Fruit fly (Drosophila melanogaster) whole organism, prepupa: ENCODE measurements around the gene CenB1A.

Experiments used
- CG10631 ChIP-seq: fragments of 200-800 bp; sonication (Bioruptor generic); optimal IDR thresholded peaks from 2 replicates; lab custom pipeline; 2016; ENCODE audit warnings: missing biosample characterization, missing genetic modification characterization
- CG10669 ChIP-seq: fragments of 200-800 bp; sonication (Bioruptor generic); optimal IDR thresholded peaks from 3 replicates; lab custom pipeline; 2018; ENCODE audit warnings: missing biosample characterization, mild to moderate bottlenecking, missing genetic modification characterization, moderate library complexity
- CG11294 ChIP-seq: fragments of 200-800 bp; sonication (Bioruptor generic); IDR thresholded peaks from 2 replicates; pipeline ENCODE4 v1.3.6; 2022; ENCODE audit warnings: missing biosample characterization, missing genetic modification characterization
- CG11762 ChIP-seq: fragments of 200-800 bp; sonication (Bioruptor generic); optimal IDR thresholded peaks from 3 replicates; lab custom pipeline; 2016; ENCODE audit warnings: missing biosample characterization, missing genetic modification characterization; ENCODE audit not compliant: insufficient read depth
- CG11902 ChIP-seq: fragments of 200-800 bp; sonication (Bioruptor generic); optimal IDR thresholded peaks from 3 replicates; lab custom pipeline; 2016; ENCODE audit warnings: missing biosample characterization, missing genetic modification characterization
- CG1621 ChIP-seq: fragments of 200-800 bp; sonication (Bioruptor generic); optimal IDR thresholded peaks from 3 replicates; lab custom pipeline; 2018; ENCODE audit warnings: missing biosample characterization, mild to moderate bottlenecking, missing genetic modification characterization
- CG16779 ChIP-seq: fragments of 200-800 bp; sonication (Bioruptor generic); optimal IDR thresholded peaks from 3 replicates; lab custom pipeline; 2017; ENCODE audit warnings: missing biosample characterization, mild to moderate bottlenecking, missing genetic modification characterization
- CG32006 ChIP-seq: fragments of 200-800 bp; sonication (Bioruptor generic); optimal IDR thresholded peaks from 3 replicates; lab custom pipeline; 2017; ENCODE audit warnings: missing biosample characterization, mild to moderate bottlenecking, missing genetic modification characterization
- CG34406 ChIP-seq: fragments of 200-800 bp; sonication (Bioruptor generic); optimal IDR thresholded peaks from 3 replicates; lab custom pipeline; 2016; ENCODE audit warnings: missing biosample characterization, missing genetic modification characterization
- CG6163 ChIP-seq: fragments of 200-800 bp; sonication (Bioruptor generic); IDR thresholded peaks from 3 replicates; pipeline ENCODE4 v1.3.6; 2022; ENCODE audit warnings: missing biosample characterization, missing genetic modification characterization
- CG6808 ChIP-seq: fragments of 200-800 bp; sonication (Bioruptor generic); optimal IDR thresholded peaks from 3 replicates; lab custom pipeline; 2017; ENCODE audit warnings: missing biosample characterization, missing genetic modification characterization, mild to moderate bottlenecking, moderate library complexity, missing genetic modification reagents
- CG8119 ChIP-seq: fragments of 200-800 bp; sonication (Bioruptor generic); IDR thresholded peaks from 3 replicates; pipeline ENCODE4 v1.3.6; 2022; ENCODE audit warnings: missing biosample characterization, missing genetic modification characterization
- CG8319 ChIP-seq: fragments of 200-800 bp; sonication (Bioruptor generic); optimal IDR thresholded peaks from 3 replicates; lab custom pipeline; 2016; ENCODE audit warnings: missing biosample characterization, missing genetic modification characterization
- CG8632 ChIP-seq: fragments of 200-800 bp; sonication (Bioruptor generic); optimal IDR thresholded peaks from 3 replicates; lab custom pipeline; 2016; ENCODE audit warnings: missing biosample characterization, missing genetic modification characterization
- CG9139 ChIP-seq: fragments of 200-800 bp; sonication (Bioruptor generic); optimal IDR thresholded peaks from 3 replicates; lab custom pipeline; 2017; ENCODE audit warnings: missing biosample characterization, mild to moderate bottlenecking, missing genetic modification characterization
- Eip78C ChIP-seq: fragments of 200-800 bp; sonication (Bioruptor generic); peaks from one replicate; lab custom pipeline; 2016; ENCODE audit warnings: missing biosample characterization, missing genetic modification characterization
- Eip93F ChIP-seq: fragments of 200-800 bp; sonication (Bioruptor generic); optimal IDR thresholded peaks from 2 replicates; lab custom pipeline; 2016; ENCODE audit warnings: missing biosample characterization, mild to moderate bottlenecking, missing genetic modification characterization
- Ets21C ChIP-seq: fragments of 200-800 bp; sonication (Bioruptor generic); optimal IDR thresholded peaks from 3 replicates; lab custom pipeline; 2016; ENCODE audit warnings: missing biosample characterization, missing genetic modification characterization
- Ets96B ChIP-seq: fragments of 200-800 bp; optimal IDR thresholded peaks from 2 replicates; lab custom pipeline; 2019; ENCODE audit warnings: missing biosample characterization, mild to moderate bottlenecking, missing genetic modification characterization, moderate library complexity
- Hr39 ChIP-seq: fragments of 200-800 bp; sonication (Bioruptor generic); optimal IDR thresholded peaks from 2 replicates; lab custom pipeline; 2016; ENCODE audit warnings: missing biosample characterization, missing genetic modification characterization
- Hr4 ChIP-seq: fragments of 200-800 bp; sonication (Bioruptor generic); optimal IDR thresholded peaks from 3 replicates; lab custom pipeline; 2016; ENCODE audit warnings: missing biosample characterization, missing genetic modification characterization
- Lpt ChIP-seq: fragments of 200-800 bp; sonication (Bioruptor generic); optimal IDR thresholded peaks from 3 replicates; lab custom pipeline; 2016; ENCODE audit warnings: missing biosample characterization, missing genetic modification characterization
- Met ChIP-seq: fragments of 200-800 bp; sonication (Bioruptor generic); optimal IDR thresholded peaks from 3 replicates; lab custom pipeline; 2016; ENCODE audit warnings: missing biosample characterization, missing genetic modification characterization
- Sox102F ChIP-seq: fragments of 200-800 bp; sonication (Bioruptor generic); optimal IDR thresholded peaks from 2 replicates; lab custom pipeline; 2016; ENCODE audit warnings: missing biosample characterization, mild to moderate bottlenecking, missing genetic modification characterization
- Sox14 ChIP-seq: fragments of 200-800 bp; sonication (Bioruptor generic); optimal IDR thresholded peaks from 3 replicates; lab custom pipeline; 2016; ENCODE audit warnings: missing biosample characterization, missing genetic modification characterization
- acj6 ChIP-seq: fragments of 200-800 bp; sonication (Bioruptor generic); optimal IDR thresholded peaks from 3 replicates; lab custom pipeline; 2016; ENCODE audit warnings: missing biosample characterization, missing genetic modification characterization
- cyc ChIP-seq: fragments of 200-800 bp; sonication (Bioruptor generic); optimal IDR thresholded peaks from 3 replicates; lab custom pipeline; 2016; ENCODE audit warnings: missing biosample characterization, missing genetic modification characterization
- dac ChIP-seq: fragments of 200-800 bp; sonication (Bioruptor generic); optimal IDR thresholded peaks from 2 replicates; lab custom pipeline; 2017; ENCODE audit warnings: missing biosample characterization, mild to moderate bottlenecking, missing genetic modification characterization
- dsx ChIP-seq: fragments of 200-800 bp; optimal IDR thresholded peaks from 3 replicates; lab custom pipeline; 2019; ENCODE audit warnings: missing biosample characterization, mild to moderate bottlenecking, missing genetic modification characterization, moderate library complexity; ENCODE audit not compliant: poor library complexity, severe bottlenecking
- eg ChIP-seq: fragments of 200-800 bp; sonication (Bioruptor generic); IDR thresholded peaks from 3 replicates; pipeline ENCODE4 v1.3.6; 2022; ENCODE audit warnings: missing biosample characterization, missing genetic modification characterization
- esn ChIP-seq: fragments of 200-800 bp; sonication (Bioruptor generic); optimal IDR thresholded peaks from 2 replicates; lab custom pipeline; 2016; ENCODE audit warnings: missing biosample characterization, mild to moderate bottlenecking, missing genetic modification characterization, moderate library complexity
- fd59A ChIP-seq: fragments of 200-800 bp; sonication (Bioruptor generic); optimal IDR thresholded peaks from 2 replicates; lab custom pipeline; 2017; ENCODE audit warnings: missing biosample characterization, mild to moderate bottlenecking, missing genetic modification characterization, missing genetic modification reagents
- fkh ChIP-seq: fragments of 200-800 bp; sonication (Bioruptor generic); optimal IDR thresholded peaks from 3 replicates; lab custom pipeline; 2017; ENCODE audit warnings: missing biosample characterization, mild to moderate bottlenecking, missing genetic modification characterization, moderate library complexity
- pdm3 ChIP-seq: fragments of 200-800 bp; sonication (Bioruptor generic); optimal IDR thresholded peaks from 3 replicates; lab custom pipeline; 2016; ENCODE audit warnings: missing biosample characterization, missing genetic modification characterization
- salr ChIP-seq, 2 experiments: fragments of 200-800 bp; sonication (Bioruptor generic); optimal IDR thresholded peaks; 3 replicates each; lab custom pipeline; 2016 to 2018; ENCODE audit warnings: missing biosample characterization in 2 of 2, missing genetic modification characterization in 2 of 2, mild to moderate bottlenecking in 1 of 2
- spab ChIP-seq: fragments of 200-800 bp; sonication (Bioruptor generic); optimal IDR thresholded peaks from 2 replicates; lab custom pipeline; 2017; ENCODE audit warnings: missing biosample characterization, mild to moderate bottlenecking, missing genetic modification characterization, missing genetic modification reagents
- svp ChIP-seq: fragments of 200-800 bp; sonication (Bioruptor generic); peaks from one replicate; lab custom pipeline; 2016; ENCODE audit warnings: missing biosample characterization, missing genetic modification characterization
- vri ChIP-seq: fragments of 200-800 bp; sonication (Bioruptor generic); optimal IDR thresholded peaks from 3 replicates; lab custom pipeline; 2016; ENCODE audit warnings: missing biosample characterization, mild to moderate bottlenecking, missing genetic modification characterization

Gene CenB1A

dm6 chr3R:23161288-23161870, 43.2 kb downstream of the CenB1A start, which contains the start of gene CG13829:
Gene CG13829 (minus strand): TSS chr3R:23161338.
- TF ChIP-seq CG10631 (no peak), CG11902 (GFP tag; lab: Kevin White, UChicago) (no peak), fkh (GFP tag; lab: Kevin White, UChicago) (no peak), acj6 (no peak), dsx (GFP tag; lab: Kevin White, UChicago) (no peak), spab (no peak), pdm3 (GFP tag; lab: Kevin White, UChicago) (no peak), CG34406 (no peak), Ets96B (tag; lab: Kevin White, UChicago) (no peak)

- TF ChIP-seq Hr39 (GFP tag; lab: Kevin White, UChicago), result no peak
- TF ChIP-seq Sox14, result no peak
- peak; percentile 20 for TF ChIP-seq fkh (GFP tag; lab: Kevin White, UChicago)
- 0 out of 3 replicates have a peak, but pooled peaks have one; percentile 9 for TF ChIP-seq CG6163 (GFP tag; lab: Robert Waterston, UW)
- TF ChIP-seq Eip78C (GFP tag; lab: Kevin White, UChicago), result peak; percentile 43
- TF ChIP-seq CG8632 (GFP tag; lab: Kevin White, UChicago), result no peak
- no peak for TF ChIP-seq CG16779 (tag; lab: Kevin White, UChicago)
Measured at dm6 chr3R:23164134-23164533, 45.9 kb downstream of the CenB1A start.

dm6 chr3R:23164630-23165029, 46.4 kb downstream of the CenB1A start:
- TF ChIP-seq CG6808 (GFP tag; lab: Kevin White, UChicago) (no peak), pdm3 (GFP tag; lab: Kevin White, UChicago) (no peak), CG11294 (no peak), CG6163 (GFP tag; lab: Robert Waterston, UW) (no peak), fd59A (GFP tag; lab: Kevin White, UChicago) (no peak), CG11902 (GFP tag; lab: Kevin White, UChicago) (no peak), CG11762 (no peak), svp (no peak), CG10631 (no peak), CG1621 (tag; lab: Kevin White, UChicago) (no peak), acj6 (no peak), CG9139 (no peak), spab (no peak), Eip78C (GFP tag; lab: Kevin White, UChicago) (no peak), CG32006 (GFP tag; lab: Kevin White, UChicago) (no peak)

- TF ChIP-seq eg, result peak; percentile 11; the same call in 1 of the 3 replicates
- TF ChIP-seq Hr39 (GFP tag; lab: Kevin White, UChicago), result no peak
- no peak for TF ChIP-seq Sox102F
- TF ChIP-seq esn (GFP tag; lab: Kevin White, UChicago), result no peak
- 0 out of 3 replicates have a peak, but pooled peaks have one; percentile 14 for TF ChIP-seq CG6163 (GFP tag; lab: Robert Waterston, UW)
- no peak for TF ChIP-seq Lpt (GFP tag; lab: Kevin White, UChicago)
Measured at dm6 chr3R:23167507-23168324, 49.5 kb downstream of the CenB1A start, which contains the start of gene Irk1. Gene Irk1 (plus strand): TSS chr3R:23168317.

dm6 chr3R:23170335-23170734, 52.1 kb downstream of the CenB1A start:
- TF ChIP-seq eg (no peak), CG8119 (GFP tag; lab: Robert Waterston, UW) (no peak)
- TF ChIP-seq, all 60 proteins: peak for 0

dm6 chr3R:23171867-23172266, 53.7 kb downstream of the CenB1A start:
- TF ChIP-seq Eip93F (GFP tag; lab: Kevin White, UChicago) (peak; percentile 67), dsx (GFP tag; lab: Kevin White, UChicago) (no peak), acj6 (no peak), svp (peak; percentile 22), Ets96B (tag; lab: Kevin White, UChicago) (no peak), spab (no peak), fd59A (GFP tag; lab: Kevin White, UChicago) (no peak), CG11762 (no peak), CG10669 (GFP tag; lab: Kevin White, UChicago) (no peak), salr (GFP tag; optimal IDR thresholded peaks at IDR 0.05; lab: Kevin White, UChicago) (no peak), vri (peak; percentile 62), Hr39 (GFP tag; lab: Kevin White, UChicago) (no peak), cyc (GFP tag; lab: Kevin White, UChicago) (no peak), Met (GFP tag; lab: Kevin White, UChicago) (no peak), Hr4 (GFP tag; lab: Kevin White, UChicago) (no peak), dac (GFP tag; lab: Kevin White, UChicago) (no peak), Ets21C (GFP tag; lab: Kevin White, UChicago) (no peak), CG8319 (GFP tag; lab: Kevin White, UChicago) (no peak), CG1621 (tag; lab: Kevin White, UChicago) (no peak)
